Fruit fly (Drosophila melanogaster): ENCODE results near the gene C1GalTA.
A peak's percentile ranks its signal among the peaks of the same experiment; 100 is the strongest.

The C1GalTA gene

DNA sequence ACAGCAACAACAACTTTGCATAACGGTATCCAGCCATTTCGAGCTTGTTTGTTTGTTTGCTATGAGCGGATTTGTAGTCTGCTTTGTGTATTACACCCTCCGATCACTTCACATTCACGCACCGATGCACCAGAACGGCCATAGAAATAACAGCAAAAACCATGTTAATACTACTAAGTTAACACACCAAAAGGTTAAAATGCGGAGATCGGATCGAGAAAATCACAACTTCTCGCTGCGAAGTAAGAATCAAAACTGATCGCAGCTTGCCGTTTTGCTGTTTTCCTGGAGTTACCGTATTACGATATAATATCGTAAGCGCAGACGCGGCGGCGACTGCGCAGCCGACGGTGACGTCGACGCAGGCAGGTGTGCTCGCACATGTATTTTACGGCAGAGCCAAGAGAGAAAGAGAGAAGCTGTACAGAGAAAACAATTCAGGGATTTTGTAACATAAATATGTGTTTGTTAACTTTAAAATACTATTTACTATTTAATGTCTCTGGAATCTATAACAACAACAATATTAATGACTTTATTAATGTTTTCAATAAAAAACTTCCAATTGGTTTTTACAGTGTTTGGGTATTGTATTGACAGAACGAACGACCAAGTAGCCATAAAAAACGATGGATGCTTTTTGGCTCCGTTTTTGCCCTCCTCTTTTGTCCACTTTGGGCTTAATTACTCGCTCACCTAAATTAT is 33.8 kb upstream of the C1GalTA start, which contains the start of gene CG13101 (continued):
- TF ChIP-seq stwl (tag; optimal IDR thresholded peaks at IDR 0.05) = peak; percentile 24
- TF ChIP-seq MESR4 (GFP tag; optimal IDR thresholded peaks at IDR 0.05) = peak; percentile 42
- TF ChIP-seq nom (GFP tag; optimal IDR thresholded peaks at IDR 0.05) = peak; percentile 62
- TF ChIP-seq CG17359 (tag; optimal IDR thresholded peaks at IDR 0.05) = peak; percentile 93
- TF ChIP-seq CG13424 (tag; optimal IDR thresholded peaks at IDR 0.05) = peak; percentile 94
- TF ChIP-seq gem (tag; optimal IDR thresholded peaks at IDR 0.05) = peak; percentile 97
- peak; percentile 85 for TF ChIP-seq CG5245 (GFP tag; optimal IDR thresholded peaks at IDR 0.05)
- peak; percentile 94 for TF ChIP-seq CG6689 (GFP tag; IDR thresholded peaks at IDR 0.05)
- TF ChIP-seq CG14965 (GFP tag; optimal IDR thresholded peaks at IDR 0.05; ENCODE audit: borderline replicate concordance) = no peak
- peak; percentile 89 for TF ChIP-seq CG11085 (GFP tag; IDR thresholded peaks at IDR 0.05)
- peak; percentile 69 for TF ChIP-seq Fer2 (tag; optimal IDR thresholded peaks at IDR 0.05)
- TF ChIP-seq ato (GFP tag; IDR thresholded peaks at IDR 0.05; ENCODE audit: partially characterized antibody) = no peak
- no peak for TF ChIP-seq tll (GFP tag; optimal IDR thresholded peaks at IDR 0.05)
- no peak for TF ChIP-seq pita (GFP tag; optimal IDR thresholded peaks at IDR 0.05)
- no peak for TF ChIP-seq HLHmδ (GFP tag; optimal IDR thresholded peaks at IDR 0.05)
- peak; percentile 86 for TF ChIP-seq bowl (GFP tag; IDR thresholded peaks at IDR 0.05)
- TF ChIP-seq CG16863 (GFP tag; optimal IDR thresholded peaks at IDR 0.05) = peak; percentile 85
- peak; percentile 94 for TF ChIP-seq seq (GFP tag; IDR thresholded peaks at IDR 0.05)
- TF ChIP-seq CG11723 (GFP tag; optimal IDR thresholded peaks at IDR 0.05) = peak; percentile 66
- peak; percentile 85 for TF ChIP-seq vfl (GFP tag; optimal IDR thresholded peaks at IDR 0.05)
- no peak for TF ChIP-seq B-H2 (GFP tag; optimal IDR thresholded peaks at IDR 0.05)
- peak; percentile 83 for TF ChIP-seq CG43689 (GFP tag; IDR thresholded peaks at IDR 0.05)
- TF ChIP-seq CG7928 (GFP tag; optimal IDR thresholded peaks at IDR 0.05) = peak; percentile 59
- peak; percentile 74 for TF ChIP-seq Hand (GFP tag; optimal IDR thresholded peaks at IDR 0.05)
- peak; percentile 93 for TF ChIP-seq az2 (GFP tag; optimal IDR thresholded peaks at IDR 0.05)
- no peak for TF ChIP-seq CG42726 (GFP tag; IDR thresholded peaks at IDR 0.05; ENCODE audit: partially characterized antibody)
- TF ChIP-seq cad (GFP tag; optimal IDR thresholded peaks at IDR 0.05) = no peak
- peak; percentile 86 to 94 for TF ChIP-seq Hr51 (GFP tag; optimal IDR thresholded peaks at IDR 0.05)
- TF ChIP-seq CG6654 (GFP tag; optimal IDR thresholded peaks at IDR 0.05) = peak; percentile 20
- peak; percentile 94 for TF ChIP-seq zfh1 (GFP tag; IDR thresholded peaks at IDR 0.05)
- no peak for TF ChIP-seq Bgb (GFP tag; IDR thresholded peaks at IDR 0.05; ENCODE audit: partially characterized antibody)
- peak; percentile 83 for TF ChIP-seq NC2β (GFP tag; optimal IDR thresholded peaks at IDR 0.05)
- TF ChIP-seq nau (GFP tag; optimal IDR thresholded peaks at IDR 0.05) = peak; percentile 90
- peak; percentile 63 for TF ChIP-seq CG8089 (GFP tag; optimal IDR thresholded peaks at IDR 0.05)
- TF ChIP-seq MTF-1 (GFP tag; optimal IDR thresholded peaks at IDR 0.05; ENCODE audit: borderline replicate concordance) = peak; percentile 79
- TF ChIP-seq CG4360 (GFP tag; IDR thresholded peaks at IDR 0.05) = peak; percentile 62
- no peak for TF ChIP-seq inv (GFP tag; IDR thresholded peaks at IDR 0.05; ENCODE audit: partially characterized antibody)
- peak; percentile 58 for TF ChIP-seq schlank (tag; optimal IDR thresholded peaks at IDR 0.05)
- TF ChIP-seq CG8924 (tag; optimal IDR thresholded peaks at IDR 0.05) = peak; percentile 95
- peak; percentile 88 for TF ChIP-seq CG12155 (GFP tag; optimal IDR thresholded peaks at IDR 0.05)
- no peak; the same call in none of the 2 replicates for TF ChIP-seq CG6272 (GFP tag; IDR thresholded peaks at IDR 0.05)
- peak; percentile 85 for TF ChIP-seq CG10462 (GFP tag; optimal IDR thresholded peaks at IDR 0.05)
- TF ChIP-seq ap (GFP tag; IDR thresholded peaks at IDR 0.05) = peak; percentile 90
- no peak for TF ChIP-seq hth (optimal IDR thresholded peaks at IDR 0.05)
- TF ChIP-seq oc (tag; optimal IDR thresholded peaks at IDR 0.05) = peak; percentile 93
- peak; percentile 88 for TF ChIP-seq trem (tag; optimal IDR thresholded peaks at IDR 0.05)
- TF ChIP-seq mld (GFP tag; IDR thresholded peaks at IDR 0.05; ENCODE audit: partially characterized antibody) = no peak
- peak; percentile 91 for TF ChIP-seq CG6813 (GFP tag; optimal IDR thresholded peaks at IDR 0.05)

All from whole organism, embryonic.